Fruit fly (Drosophila melanogaster) whole organism, embryonic: ENCODE results near the gene Gld2.
A peak's percentile ranks its signal among the peaks of the same experiment; 100 is the strongest.

Experiments
- Antp ChIP-seq: fragments of 200-800 bp; sonication (Bioruptor generic); optimal IDR thresholded peaks from 3 replicates; lab custom pipeline; 2016; ENCODE audit warnings: missing biosample characterization, missing genetic modification characterization
- Bgb ChIP-seq: fragments of 200-800 bp; sonication (Bioruptor generic); IDR thresholded peaks from 2 replicates; pipeline ENCODE4 v1.3.6; 2022; ENCODE audit warnings: missing biosample characterization, missing genetic modification characterization; ENCODE audit not compliant: partially characterized antibody
- Blimp-1 ChIP-seq: fragments of 200-800 bp; sonication (Bioruptor generic); optimal IDR thresholded peaks from 3 replicates; lab custom pipeline; 2018; ENCODE audit warnings: missing biosample characterization, missing genetic modification characterization, mild to moderate bottlenecking, moderate library complexity, missing genetic modification reagents
- CG1024 ChIP-seq: fragments of 200-800 bp; sonication (Bioruptor generic); IDR thresholded peaks from 2 replicates; pipeline ENCODE4 v1.3.6; 2022; ENCODE audit warnings: missing biosample characterization, missing genetic modification characterization
- CG10462 ChIP-seq: fragments of 200-800 bp; sonication (Bioruptor generic); optimal IDR thresholded peaks from 2 replicates; lab custom pipeline; 2016; ENCODE audit warnings: missing biosample characterization, missing genetic modification characterization
- CG10959 ChIP-seq: fragments of 200-800 bp; sonication (Bioruptor generic); IDR thresholded peaks from 2 replicates; pipeline ENCODE4 v1.3.6; 2022; ENCODE audit warnings: missing biosample characterization, missing genetic modification characterization
- CG10979 ChIP-seq: fragments of 200-800 bp; sonication (Bioruptor generic); optimal IDR thresholded peaks from 2 replicates; lab custom pipeline; 2018; ENCODE audit warnings: missing biosample characterization, mild to moderate bottlenecking, missing genetic modification characterization, moderate library complexity
- CG11695 ChIP-seq: fragments of 200-800 bp; sonication (Bioruptor generic); IDR thresholded peaks from 3 replicates; pipeline ENCODE4 v1.3.6; 2022; ENCODE audit warnings: missing biosample characterization, missing genetic modification characterization
- CG13775 ChIP-seq: fragments of 200-800 bp; sonication (Bioruptor generic); optimal IDR thresholded peaks from 3 replicates; lab custom pipeline; 2017; ENCODE audit warnings: missing biosample characterization, mild to moderate bottlenecking, missing genetic modification characterization
- CG15269 ChIP-seq: fragments of 200-800 bp; sonication (Bioruptor generic); optimal IDR thresholded peaks from 2 replicates; lab custom pipeline; 2018; ENCODE audit warnings: missing biosample characterization, mild to moderate bottlenecking, missing genetic modification characterization, moderate library complexity
- CG1529 ChIP-seq: fragments of 200-800 bp; sonication (Bioruptor generic); optimal IDR thresholded peaks from 3 replicates; lab custom pipeline; 2018; ENCODE audit warnings: missing biosample characterization, missing genetic modification characterization
- CG17359 ChIP-seq: fragments of 200-800 bp; sonication (Bioruptor generic); optimal IDR thresholded peaks from 3 replicates; lab custom pipeline; 2018; ENCODE audit warnings: missing biosample characterization, mild to moderate bottlenecking, missing genetic modification characterization, moderate library complexity
- CG17361 ChIP-seq: fragments of 200-800 bp; sonication (Bioruptor generic); IDR thresholded peaks from 3 replicates; pipeline ENCODE4 v1.3.6; 2022; ENCODE audit warnings: missing biosample characterization, missing genetic modification characterization
- CG18262 ChIP-seq: fragments of 200-800 bp; optimal IDR thresholded peaks from 3 replicates; lab custom pipeline; 2019; ENCODE audit warnings: missing biosample characterization, mild to moderate bottlenecking, missing genetic modification characterization, moderate library complexity
- CG4404 ChIP-seq: fragments of 200-800 bp; sonication (Bioruptor generic); IDR thresholded peaks from 2 replicates; pipeline ENCODE4 v1.3.6; 2022; ENCODE audit warnings: missing biosample characterization, missing genetic modification characterization
- CG6689 ChIP-seq: fragments of 200-800 bp; sonication (Bioruptor generic); IDR thresholded peaks from 2 replicates; pipeline ENCODE4 v1.3.6; 2022; ENCODE audit warnings: missing biosample characterization, missing genetic modification characterization
- CG9215 ChIP-seq: fragments of 200-800 bp; sonication (Bioruptor generic); IDR thresholded peaks from 2 replicates; pipeline ENCODE4 v1.3.6; 2022; ENCODE audit warnings: missing biosample characterization, missing genetic modification characterization
- CG9437 ChIP-seq: fragments of 200-800 bp; sonication (Bioruptor generic); optimal IDR thresholded peaks from 2 replicates; lab custom pipeline; 2018; ENCODE audit warnings: missing biosample characterization, mild to moderate bottlenecking, missing genetic modification characterization
- CkIIα-i1 ChIP-seq: fragments of 200-800 bp; sonication (Bioruptor generic); IDR thresholded peaks from 2 replicates; pipeline ENCODE4 v1.3.6; 2022; ENCODE audit warnings: missing biosample characterization, missing genetic modification characterization
- CoRest ChIP-seq: fragments of 200-800 bp; sonication (Bioruptor generic); optimal IDR thresholded peaks from 3 replicates; lab custom pipeline; 2018; ENCODE audit warnings: missing biosample characterization, mild to moderate bottlenecking, missing genetic modification characterization, moderate library complexity
- Deaf1 ChIP-seq: fragments of 200-800 bp; optimal IDR thresholded peaks from 3 replicates; lab custom pipeline; 2019; ENCODE audit warnings: missing biosample characterization, mild to moderate bottlenecking, missing genetic modification characterization, moderate library complexity
- Dip2 ChIP-seq: fragments of 200-800 bp; sonication (Bioruptor generic); IDR thresholded peaks from 2 replicates; pipeline ENCODE4 v1.3.6; 2022; ENCODE audit warnings: missing biosample characterization, missing genetic modification characterization
- Drgx ChIP-seq: fragments of 200-800 bp; sonication (Bioruptor generic); IDR thresholded peaks from 2 replicates; pipeline ENCODE4 v1.3.6; 2022; ENCODE audit warnings: missing biosample characterization, missing genetic modification characterization
- Fer3 ChIP-seq: fragments of 200-800 bp; sonication (Bioruptor generic); optimal IDR thresholded peaks from 2 replicates; lab custom pipeline; 2018; ENCODE audit warnings: missing biosample characterization, mild to moderate bottlenecking, missing genetic modification characterization, moderate library complexity
- Gug ChIP-seq: fragments of 200-800 bp; sonication (Bioruptor generic); IDR thresholded peaks from 4 replicates; pipeline ENCODE4 v1.3.6; 2022; ENCODE audit warnings: missing biosample characterization, missing genetic modification characterization
- Hand ChIP-seq: fragments of 200-800 bp; sonication (Bioruptor generic); optimal IDR thresholded peaks from 2 replicates; lab custom pipeline; 2017; ENCODE audit warnings: mild to moderate bottlenecking, missing biosample characterization, missing genetic modification reagents, missing genetic modification characterization
- Hmx ChIP-seq: fragments of 200-800 bp; sonication (Bioruptor generic); optimal IDR thresholded peaks from 2 replicates; lab custom pipeline; 2016; ENCODE audit warnings: missing biosample characterization, missing genetic modification characterization
- Mes4 ChIP-seq: fragments of 200-800 bp; sonication (Bioruptor generic); optimal IDR thresholded peaks from 2 replicates; lab custom pipeline; 2016; ENCODE audit warnings: missing biosample characterization, missing genetic modification characterization
- Myb ChIP-seq: fragments of 200-800 bp; sonication (Bioruptor generic); optimal IDR thresholded peaks from 2 replicates; lab custom pipeline; 2016; ENCODE audit warnings: missing biosample characterization, missing genetic modification characterization
- Oli ChIP-seq: fragments of 200-800 bp; sonication (Bioruptor generic); optimal IDR thresholded peaks from 2 replicates; lab custom pipeline; 2018; ENCODE audit warnings: missing biosample characterization, mild to moderate bottlenecking, missing genetic modification characterization, moderate library complexity
- YL-1 ChIP-seq: fragments of 200-800 bp; sonication (Bioruptor generic); optimal IDR thresholded peaks from 3 replicates; lab custom pipeline; 2017; ENCODE audit warnings: missing biosample characterization, mild to moderate bottlenecking, missing genetic modification characterization
- az2 ChIP-seq: fragments of 200-800 bp; sonication (Bioruptor generic); optimal IDR thresholded peaks from 3 replicates; lab custom pipeline; 2016; ENCODE audit warnings: missing biosample characterization, missing genetic modification characterization
- cas ChIP-seq: fragments of 200-800 bp; sonication (Bioruptor generic); IDR thresholded peaks from 2 replicates; pipeline ENCODE4 v1.3.6; 2022; ENCODE audit warnings: missing biosample characterization, missing genetic modification characterization
- cg ChIP-seq: fragments of 200-800 bp; sonication (Bioruptor generic); optimal IDR thresholded peaks from 3 replicates; lab custom pipeline; 2019; ENCODE audit warnings: missing biosample characterization, mild to moderate bottlenecking, missing genetic modification characterization, moderate library complexity
- chn ChIP-seq: fragments of 200-800 bp; sonication (Bioruptor generic); optimal IDR thresholded peaks from 2 replicates; lab custom pipeline; 2016; ENCODE audit warnings: missing biosample characterization, missing genetic modification characterization
- dmrt11E ChIP-seq: fragments of 200-800 bp; sonication (Bioruptor generic); optimal IDR thresholded peaks from 3 replicates; lab custom pipeline; 2018; ENCODE audit warnings: missing biosample characterization, mild to moderate bottlenecking, missing genetic modification characterization, moderate library complexity
- gfzf ChIP-seq: fragments of 200-800 bp; sonication (Bioruptor generic); optimal IDR thresholded peaks from 2 replicates; lab custom pipeline; 2016; ENCODE audit warnings: missing biosample characterization, mild to moderate bottlenecking, missing genetic modification characterization, moderate library complexity
- gro ChIP-seq: fragments of 200-800 bp; sonication (Bioruptor generic); optimal IDR thresholded peaks from 2 replicates; lab custom pipeline; 2016; ENCODE audit warnings: missing biosample characterization, missing genetic modification characterization
- ind ChIP-seq: fragments of 200-800 bp; sonication (Bioruptor generic); optimal IDR thresholded peaks from 3 replicates; lab custom pipeline; 2016; ENCODE audit warnings: missing biosample characterization, missing genetic modification characterization
- jing ChIP-seq: fragments of 200-800 bp; sonication (Bioruptor generic); optimal IDR thresholded peaks from 2 replicates; lab custom pipeline; 2018; ENCODE audit warnings: missing biosample characterization, mild to moderate bottlenecking, missing genetic modification characterization
- lilli ChIP-seq: fragments of 200-800 bp; sonication (Bioruptor generic); optimal IDR thresholded peaks from 3 replicates; lab custom pipeline; 2016; ENCODE audit warnings: missing biosample characterization, missing genetic modification characterization
- lola ChIP-seq, 3 experiments: fragments of >200 bp in 2 of 3; fragments of 200-800 bp in 1 of 3; sonication (Bioruptor generic) in 1 of 3; optimal IDR thresholded peaks; 2 replicates each; lab custom pipeline; 2017 to 2019; ENCODE audit warnings: missing biosample characterization in 3 of 3, missing genetic modification characterization in 3 of 3, mild to moderate bottlenecking in 1 of 3, moderate library complexity in 1 of 3
- lov ChIP-seq, 2 experiments: fragments of 200-800 bp in 1 of 2; fragments of >200 bp in 1 of 2; sonication (Bioruptor generic) in 1 of 2; IDR thresholded peaks in 1 of 2; optimal IDR thresholded peaks in 1 of 2; 2 replicates in 1 of 2; 3 replicates in 1 of 2; pipeline versions ENCODE4 v1.3.6 to Lab custom; 2017 to 2022; ENCODE audit warnings: missing biosample characterization in 1 of 2, missing genetic modification characterization in 1 of 2
- ranshi ChIP-seq: fragments of 200-800 bp; sonication (Bioruptor generic); IDR thresholded peaks from 2 replicates; pipeline ENCODE4 v1.3.6; 2022; ENCODE audit warnings: missing biosample characterization, missing genetic modification characterization
- ro ChIP-seq: fragments of 200-800 bp; sonication (Bioruptor generic); IDR thresholded peaks from 2 replicates; pipeline ENCODE4 v1.3.6; 2022; ENCODE audit warnings: missing biosample characterization, missing genetic modification characterization
- seq ChIP-seq: fragments of 200-800 bp; sonication (Bioruptor generic); IDR thresholded peaks from 2 replicates; pipeline ENCODE4 v1.3.6; 2022; ENCODE audit warnings: missing biosample characterization, missing genetic modification characterization
- slp2 ChIP-seq: fragments of 200-800 bp; sonication (Bioruptor generic); optimal IDR thresholded peaks from 2 replicates; lab custom pipeline; 2016; ENCODE audit warnings: missing biosample characterization, missing genetic modification characterization
- tgo ChIP-seq: fragments of 200-800 bp; sonication (Bioruptor generic); IDR thresholded peaks from 3 replicates; pipeline ENCODE4 v1.3.6; 2022; ENCODE audit warnings: missing biosample characterization, missing genetic modification characterization
- tin ChIP-seq: fragments of 200-800 bp; sonication (Bioruptor generic); optimal IDR thresholded peaks from 3 replicates; lab custom pipeline; 2016; ENCODE audit warnings: missing biosample characterization, missing genetic modification characterization
- zf30C ChIP-seq: fragments of 200-800 bp; sonication (Bioruptor generic); optimal IDR thresholded peaks from 3 replicates; lab custom pipeline; 2018; ENCODE audit warnings: missing biosample characterization, mild to moderate bottlenecking, missing genetic modification characterization
- zfh2 ChIP-seq: fragments of 200-800 bp; sonication (Bioruptor generic); optimal IDR thresholded peaks from 2 replicates; lab custom pipeline; 2016; ENCODE audit warnings: missing biosample characterization, missing genetic modification characterization

Gene Gld2

DNA sequence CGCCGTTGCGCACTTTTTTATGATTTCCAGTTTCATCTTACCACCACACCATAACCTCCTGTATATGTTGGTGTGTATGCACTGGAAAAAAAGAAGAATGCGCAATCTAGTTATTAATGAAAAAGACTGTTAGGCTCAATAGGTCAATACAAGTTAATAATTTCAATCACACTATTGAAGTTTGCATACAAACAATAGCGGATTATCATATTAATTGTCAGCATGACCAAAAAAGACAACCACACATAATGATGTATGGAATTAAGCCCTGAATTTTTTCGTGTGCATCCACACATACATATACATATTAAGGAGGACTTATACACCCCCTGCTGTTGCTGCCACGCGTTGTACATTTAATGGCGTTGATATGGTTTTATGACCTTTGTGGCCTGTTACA is 25.1 kb downstream of the Gld2 start (continued):
- TF ChIP-seq CG17359 (tag; lab: Kevin White, UChicago) (peak; percentile 74), tgo (peak; percentile 51; the same call in 2 of the 3 replicates), ro (GFP tag; lab: Robert Waterston, UW) (0 out of 2 replicates have a peak, but pooled peaks have one; percentile 10), CG13775 (GFP tag; lab: Kevin White, UChicago) (no peak), slp2 (GFP tag; lab: Kevin White, UChicago) (no peak), CG6689 (GFP tag; lab: Robert Waterston, UW) (no peak), CG10462 (GFP tag; lab: Kevin White, UChicago) (no peak), Myb (GFP tag; lab: Kevin White, UChicago) (no peak), Dip2 (GFP tag; lab: Robert Waterston, UW) (no peak), Mes4 (GFP tag; lab: Kevin White, UChicago) (no peak), CG10979 (peak; percentile 69), gro (GFP tag; lab: Kevin White, UChicago) (no peak), Bgb (GFP tag; lab: Robert Waterston, UW) (no peak), lola (GFP tag; optimal IDR thresholded peaks at IDR 0.05; lab: Kevin White, UChicago) (peak in 1 of 3 experiments; percentile 27), chn (peak; percentile 26), Drgx (GFP tag; lab: Robert Waterston, UW) (no peak), CG1529 (GFP tag; lab: Kevin White, UChicago) (peak; percentile 31), CG15269 (peak; percentile 63), Hand (GFP tag; lab: Kevin White, UChicago) (peak; percentile 50), Fer3 (tag; lab: Kevin White, UChicago) (peak; percentile 54), CG9437 (GFP tag; lab: Kevin White, UChicago) (no peak), Gug (GFP tag; lab: Robert Waterston, UW) (0 out of 4 replicates have a peak, but pooled peaks have one; percentile 8), CG11695 (GFP tag; lab: Robert Waterston, UW) (peak; percentile 49; the same call in 1 of the 3 replicates), CG9215 (GFP tag; lab: Robert Waterston, UW) (no peak), Oli (tag; lab: Kevin White, UChicago) (peak; percentile 55), CG4404 (GFP tag; lab: Robert Waterston, UW) (no peak), YL-1 (no peak), tin (GFP tag; lab: Kevin White, UChicago) (peak; percentile 44), CG18262 (tag; lab: Kevin White, UChicago) (peak; percentile 57), gfzf (GFP tag; lab: Kevin White, UChicago) (no peak), CG1024 (GFP tag; lab: Robert Waterston, UW) (no peak), CG17361 (peak; percentile 47; the same call in 1 of the 3 replicates), ranshi (GFP tag; lab: Robert Waterston, UW) (peak; percentile 38; the same call in 1 of the 2 replicates), cg (GFP tag; lab: Kevin White, UChicago) (peak; percentile 28), ind (GFP tag; lab: Kevin White, UChicago) (peak; percentile 51), cas (GFP tag; lab: Robert Waterston, UW) (no peak), Blimp-1 (GFP tag; lab: Kevin White, UChicago) (peak; percentile 70), lilli (peak; percentile 33), dmrt11E (tag; lab: Kevin White, UChicago) (peak; percentile 18), jing (no peak), CoRest (tag; lab: Kevin White, UChicago) (peak; percentile 62), zf30C (GFP tag; lab: Kevin White, UChicago) (peak; percentile 50), Hmx (GFP tag; lab: Kevin White, UChicago) (no peak), Deaf1 (peak; percentile 29), CkIIα-i1 (no peak), CG10959 (peak; percentile 40; the same call in 1 of the 2 replicates), seq (GFP tag; lab: Robert Waterston, UW) (0 out of 2 replicates have a peak, but pooled peaks have one; percentile 13), lov (optimal IDR thresholded peaks at IDR 0.05; lab: Kevin White, UChicago) (no peak), lov (GFP tag; IDR thresholded peaks at IDR 0.05; lab: Robert Waterston, UW) (no peak), az2 (peak; percentile 21), Antp (GFP tag; lab: Kevin White, UChicago) (peak; percentile 57), zfh2 (GFP tag; lab: Kevin White, UChicago) (peak; percentile 13)
